Worm (Caenorhabditis elegans): ENCODE measurements around the gene alh-8.

ce11 chrII:11749490-11750172, 20.8 kb downstream of the alh-8 start:
- TF ChIP-seq swsn-7 (tag; optimal IDR thresholded peaks at IDR 0.05): peak; percentile 94
- peak; percentile 69 for TF ChIP-seq skn-1 (tag; optimal IDR thresholded peaks at IDR 0.05)
- peak; percentile 82 for TF ChIP-seq nhr-20 (tag; optimal IDR thresholded peaks at IDR 0.05)
- peak; percentile 63; the same call in 1 of the 2 replicates for TF ChIP-seq ceh-88 (GFP tag; IDR thresholded peaks at IDR 0.05)
- TF ChIP-seq nhr-77 (tag; optimal IDR thresholded peaks at IDR 0.05): peak; percentile 89
- no peak for TF ChIP-seq sptf-1 (tag; optimal IDR thresholded peaks at IDR 0.05)
- peak; percentile 37 for TF ChIP-seq aly-2 (tag; optimal IDR thresholded peaks at IDR 0.05)
- peak; percentile 39 for TF ChIP-seq ama-1 (optimal IDR thresholded peaks at IDR 0.05)
- TF ChIP-seq unc-98 (GFP tag; IDR thresholded peaks at IDR 0.05): no peak
- TF ChIP-seq sox-4 (tag; optimal IDR thresholded peaks at IDR 0.05): peak; percentile 30
- TF ChIP-seq ztf-11 (tag; optimal IDR thresholded peaks at IDR 0.05): peak in 1 of 2 experiments; percentile 78
- TF ChIP-seq snu-23 (GFP tag; optimal IDR thresholded peaks at IDR 0.05): peak; percentile 90
- peak; percentile 17 to 41 (median 40) for TF ChIP-seq dpl-1 (GFP tag; optimal IDR thresholded peaks at IDR 0.05)
- TF ChIP-seq lin-15B (tag; optimal IDR thresholded peaks at IDR 0.05): peak; percentile 38
